Fruit fly (Drosophila melanogaster): ENCODE data around the gene Fas2.

dm6 chrX:4186737-4187136 is 19.2 kb downstream of the Fas2 start:
- no peak for TF ChIP-seq br (GFP tag; optimal IDR thresholded peaks at IDR 0.05)
- no peak for TF ChIP-seq pan (optimal IDR thresholded peaks at IDR 0.05)
- TF ChIP-seq Dif (GFP tag; optimal IDR thresholded peaks at IDR 0.05; ENCODE audit: partially characterized antibody), result no peak
- TF ChIP-seq CG9705 (GFP tag; optimal IDR thresholded peaks at IDR 0.05), result no peak
- no peak for TF ChIP-seq foxo (GFP tag; optimal IDR thresholded peaks at IDR 0.05)
- TF ChIP-seq psq (GFP tag; optimal IDR thresholded peaks at IDR 0.05), result no peak

Data from whole organism, wandering third instar larva.